Worm (Caenorhabditis elegans) whole organism, mixed stage, embryonic: ENCODE data around the gene gpa-5.
A peak's percentile ranks its signal among the peaks of the same experiment; 100 is the strongest.

Experiments used
- M03D4.4 ChIP-seq: sonication (generic microtip); optimal IDR thresholded peaks from 2 replicates; lab custom pipeline; 2017; ENCODE audit warnings: mild to moderate bottlenecking, missing genetic modification characterization, missing compliant biosample characterization
- bed-3 ChIP-seq: fragments of 200-800 bp; sonication (Bioruptor generic); optimal IDR thresholded peaks from 3 replicates; lab custom pipeline; 2018; ENCODE audit warnings: mild to moderate bottlenecking, missing genetic modification characterization, moderate library complexity, missing compliant biosample characterization
- blmp-1 ChIP-seq: fragments of 150-350 bp; optimal IDR thresholded peaks from 2 replicates; lab custom pipeline; 2014; ENCODE audit warnings: missing biosample characterization, missing genetic modification characterization
- ceh-39 ChIP-seq: fragments of 150-350 bp; optimal IDR thresholded peaks from 2 replicates; lab custom pipeline; 2014; ENCODE audit warnings: missing biosample characterization, missing genetic modification characterization
- ceh-43 ChIP-seq: fragments of 200-800 bp; sonication (Bioruptor generic); optimal IDR thresholded peaks from 2 replicates; lab custom pipeline; 2018; ENCODE audit warnings: mild to moderate bottlenecking, missing genetic modification characterization, moderate library complexity, missing compliant biosample characterization
- ceh-83 ChIP-seq: fragments of 200-800 bp; sonication (Bioruptor generic); optimal IDR thresholded peaks from 2 replicates; lab custom pipeline; 2018; ENCODE audit warnings: mild to moderate bottlenecking, missing genetic modification characterization, missing compliant biosample characterization
- ces-1 ChIP-seq: fragments of 150-350 bp; optimal IDR thresholded peaks from 2 replicates; lab custom pipeline; 2014; ENCODE audit warnings: missing biosample characterization, missing genetic modification reagents, missing genetic modification characterization
- cnd-1 ChIP-seq: fragments of 200-800 bp; sonication (Bioruptor generic); optimal IDR thresholded peaks from 2 replicates; lab custom pipeline; 2018; ENCODE audit warnings: mild to moderate bottlenecking, missing genetic modification characterization, missing compliant biosample characterization
- elt-1 ChIP-seq: sonication (generic microtip); optimal IDR thresholded peaks from 2 replicates; lab custom pipeline; 2017; ENCODE audit warnings: missing genetic modification characterization, mild to moderate bottlenecking, missing compliant biosample characterization, antibody characterized with exemption, moderate library complexity, borderline replicate concordance; ENCODE audit not compliant: insufficient read depth
- elt-3 ChIP-seq: fragments of 150-350 bp; optimal IDR thresholded peaks from 2 replicates; lab custom pipeline; 2014; ENCODE audit warnings: missing biosample characterization, missing genetic modification characterization
- ham-2 ChIP-seq: fragments of 200-800 bp; sonication (Bioruptor generic); optimal IDR thresholded peaks from 2 replicates; lab custom pipeline; 2018; ENCODE audit warnings: mild to moderate bottlenecking, missing genetic modification characterization, missing compliant biosample characterization
- hlh-1 ChIP-seq: fragments of 150-350 bp; optimal IDR thresholded peaks from 2 replicates; lab custom pipeline; 2014; ENCODE audit warnings: missing biosample characterization, missing genetic modification reagents, missing genetic modification characterization
- lin-13 ChIP-seq: fragments of 150-350 bp; optimal IDR thresholded peaks from 2 replicates; lab custom pipeline; 2014; ENCODE audit warnings: missing biosample characterization, missing genetic modification characterization
- lin-32 ChIP-seq: fragments of 200-800 bp; sonication (Bioruptor generic); optimal IDR thresholded peaks from 2 replicates; lab custom pipeline; 2018; ENCODE audit warnings: mild to moderate bottlenecking, missing genetic modification characterization, missing compliant biosample characterization
- mab-5 ChIP-seq: fragments of 150-350 bp; optimal IDR thresholded peaks from 2 replicates; lab custom pipeline; 2014; ENCODE audit warnings: missing biosample characterization, missing genetic modification characterization
- mls-2 ChIP-seq: sonication (generic microtip); optimal IDR thresholded peaks from 2 replicates; lab custom pipeline; 2016; ENCODE audit warnings: mild to moderate bottlenecking, missing genetic modification characterization, moderate library complexity, missing compliant biosample characterization
- nhr-12 ChIP-seq: fragments of 150-350 bp; optimal IDR thresholded peaks from 2 replicates; lab custom pipeline; 2014; ENCODE audit warnings: missing biosample characterization, missing genetic modification characterization
- nhr-2 ChIP-seq: fragments of 150-350 bp; optimal IDR thresholded peaks from 2 replicates; lab custom pipeline; 2014; ENCODE audit warnings: missing biosample characterization, missing genetic modification characterization
- nhr-237 ChIP-seq: fragments of 150-350 bp; optimal IDR thresholded peaks from 2 replicates; lab custom pipeline; 2014; ENCODE audit warnings: missing biosample characterization, missing genetic modification characterization
- nhr-28 ChIP-seq: fragments of 150-350 bp; optimal IDR thresholded peaks from 2 replicates; lab custom pipeline; 2014; ENCODE audit warnings: missing biosample characterization, missing genetic modification characterization
- snpc-4 ChIP-seq: fragments of 150-350 bp; optimal IDR thresholded peaks from 2 replicates; lab custom pipeline; 2014; ENCODE audit warnings: missing biosample characterization, missing genetic modification characterization
- sptf-1 ChIP-seq: sonication (generic microtip); optimal IDR thresholded peaks from 2 replicates; lab custom pipeline; 2017; ENCODE audit warnings: mild to moderate bottlenecking, missing genetic modification characterization, moderate library complexity, missing compliant biosample characterization
- tbx-8 ChIP-seq: fragments of 200-800 bp; sonication (Bioruptor generic); optimal IDR thresholded peaks from 2 replicates; lab custom pipeline; 2018; ENCODE audit warnings: mild to moderate bottlenecking, missing genetic modification characterization, moderate library complexity, missing compliant biosample characterization
- unc-120 ChIP-seq: sonication (generic microtip); optimal IDR thresholded peaks from 2 replicates; lab custom pipeline; 2017; ENCODE audit warnings: missing genetic modification characterization, missing compliant biosample characterization; ENCODE audit not compliant: poor library complexity, severe bottlenecking
- unc-39 ChIP-seq: fragments of 150-350 bp; optimal IDR thresholded peaks from 2 replicates; lab custom pipeline; 2014; ENCODE audit warnings: missing biosample characterization, missing genetic modification characterization
- unc-62 ChIP-seq: fragments of 150-350 bp; optimal IDR thresholded peaks from 2 replicates; lab custom pipeline; 2014; ENCODE audit warnings: missing biosample characterization, missing genetic modification reagents, missing genetic modification characterization
- zip-8 ChIP-seq: fragments of 150-350 bp; optimal IDR thresholded peaks from 2 replicates; lab custom pipeline; 2014; ENCODE audit warnings: missing biosample characterization, missing genetic modification characterization
- ztf-11 ChIP-seq: fragments of 150-350 bp; optimal IDR thresholded peaks from 2 replicates; lab custom pipeline; 2014; ENCODE audit warnings: missing biosample characterization, missing genetic modification characterization

The gpa-5 gene

ce11 chrX:2120961-2121360, at the start of gene gpa-5:
gpa-5 (minus strand) TSS chrX:2121061.
- TF ChIP-seq unc-39 (no peak), elt-1 (tag; lab: Kevin White, UChicago) (no peak), bed-3 (GFP tag; lab: Kevin White, UChicago) (no peak), M03D4.4 (tag; lab: Kevin White, UChicago) (no peak), sptf-1 (tag; lab: Kevin White, UChicago) (no peak), ceh-43 (GFP tag; lab: Kevin White, UChicago) (no peak), unc-62 (GFP tag; lab: Kevin White, UChicago) (no peak), lin-13 (no peak), elt-3 (tag; lab: Kevin White, UChicago) (no peak), tbx-8 (GFP tag; lab: Kevin White, UChicago) (no peak), ham-2 (GFP tag; lab: Kevin White, UChicago) (no peak), ceh-39 (no peak), nhr-2 (tag; lab: Kevin White, UChicago) (no peak)
- TF ChIP-seq, all 35 proteins: peak for 0

- TF ChIP-seq nhr-237, result no peak
Measured at ce11 chrX:2164751-2165150, 43.9 kb upstream of the gpa-5 start, which contains the start of gene F48B9.3. F48B9.3 (plus strand) TSS chrX:2165051.

ce11 chrX:2163084-2163483, 42.2 kb upstream of the gpa-5 start, which contains the start of gene pdf-2:
pdf-2 (plus strand) TSS chrX:2163384.
- TF ChIP-seq lin-32 (no peak), lin-13 (no peak), M03D4.4 (tag; lab: Kevin White, UChicago) (no peak), nhr-28 (tag; lab: Kevin White, UChicago) (no peak), mab-5 (tag; lab: Kevin White, UChicago) (no peak), snpc-4 (tag; lab: Kevin White, UChicago) (no peak), unc-39 (no peak), cnd-1 (tag; lab: Kevin White, UChicago) (no peak), zip-8 (tag; lab: Kevin White, UChicago) (no peak), hlh-1 (no peak), mls-2 (tag; lab: Kevin White, UChicago) (no peak), elt-3 (tag; lab: Kevin White, UChicago) (no peak), ceh-83 (GFP tag; lab: Kevin White, UChicago) (no peak), blmp-1 (tag; lab: Kevin White, UChicago) (no peak), unc-120 (no peak), nhr-237 (no peak), unc-62 (GFP tag; lab: Kevin White, UChicago) (no peak)
- TF ChIP-seq, all 35 proteins: peak for 0

ce11 chrX:2157855-2158254, 37.0 kb upstream of the gpa-5 start:
- TF ChIP-seq nhr-12 (tag; lab: Kevin White, UChicago), result no peak

ce11 chrX:2153780-2154179, 32.9 kb upstream of the gpa-5 start:
- TF ChIP-seq blmp-1 (tag; lab: Kevin White, UChicago) (peak; percentile 19), unc-62 (GFP tag; lab: Kevin White, UChicago) (no peak), ceh-43 (GFP tag; lab: Kevin White, UChicago) (no peak), unc-39 (no peak), nhr-28 (tag; lab: Kevin White, UChicago) (no peak), ceh-39 (no peak), sptf-1 (tag; lab: Kevin White, UChicago) (no peak), zip-8 (tag; lab: Kevin White, UChicago) (peak; percentile 47), elt-1 (tag; lab: Kevin White, UChicago) (no peak), snpc-4 (tag; lab: Kevin White, UChicago) (no peak), cnd-1 (tag; lab: Kevin White, UChicago) (no peak), nhr-2 (tag; lab: Kevin White, UChicago) (no peak), unc-120 (no peak), lin-32 (no peak)

ce11 chrX:2152062-2152461, 31.2 kb upstream of the gpa-5 start:
- TF ChIP-seq ces-1 (no peak), ceh-39 (no peak), unc-39 (no peak), ztf-11 (no peak), ham-2 (GFP tag; lab: Kevin White, UChicago) (peak; percentile 47), elt-1 (tag; lab: Kevin White, UChicago) (peak; percentile 85)
